Fruit fly (Drosophila melanogaster) whole organism, embryonic: ENCODE results near the gene sra.
A peak's percentile ranks its signal among the peaks of the same experiment; 100 is the strongest.

Source experiments
- CG11085 ChIP-seq: fragments of 200-800 bp; sonication (Bioruptor generic); IDR thresholded peaks from 2 replicates; pipeline ENCODE4 v1.3.6; 2022; ENCODE audit warnings: missing biosample characterization, missing genetic modification characterization
- CG11456 ChIP-seq: fragments of 200-800 bp; sonication (Bioruptor generic); IDR thresholded peaks from 3 replicates; pipeline ENCODE4 v1.3.6; 2022; ENCODE audit warnings: missing biosample characterization, missing genetic modification characterization
- CG12219 ChIP-seq: fragments of 200-800 bp; sonication (Bioruptor generic); optimal IDR thresholded peaks from 3 replicates; lab custom pipeline; 2018; ENCODE audit warnings: missing biosample characterization, mild to moderate bottlenecking, missing genetic modification characterization
- CG12299 ChIP-seq: fragments of 200-800 bp; sonication (Bioruptor generic); optimal IDR thresholded peaks from 2 replicates; lab custom pipeline; 2018; ENCODE audit warnings: missing biosample characterization, mild to moderate bottlenecking, missing genetic modification characterization
- CG12391 ChIP-seq: fragments of 200-800 bp; sonication (Bioruptor generic); optimal IDR thresholded peaks from 3 replicates; lab custom pipeline; 2018; ENCODE audit warnings: missing biosample characterization, mild to moderate bottlenecking, missing genetic modification characterization, moderate library complexity
- CG12942 ChIP-seq: fragments of 200-800 bp; sonication (Bioruptor generic); optimal IDR thresholded peaks from 3 replicates; lab custom pipeline; 2016; ENCODE audit warnings: missing biosample characterization, missing genetic modification characterization
- CG14710 ChIP-seq: fragments of 200-800 bp; sonication (Bioruptor generic); optimal IDR thresholded peaks from 3 replicates; lab custom pipeline; 2019; ENCODE audit warnings: missing biosample characterization, mild to moderate bottlenecking, missing genetic modification characterization, moderate library complexity
- CG1529 ChIP-seq: fragments of 200-800 bp; sonication (Bioruptor generic); optimal IDR thresholded peaks from 3 replicates; lab custom pipeline; 2018; ENCODE audit warnings: missing biosample characterization, missing genetic modification characterization
- CG17359 ChIP-seq: fragments of 200-800 bp; sonication (Bioruptor generic); optimal IDR thresholded peaks from 3 replicates; lab custom pipeline; 2018; ENCODE audit warnings: missing biosample characterization, mild to moderate bottlenecking, missing genetic modification characterization, moderate library complexity
- CG17361 ChIP-seq: fragments of 200-800 bp; sonication (Bioruptor generic); IDR thresholded peaks from 3 replicates; pipeline ENCODE4 v1.3.6; 2022; ENCODE audit warnings: missing biosample characterization, missing genetic modification characterization
- CG18619 ChIP-seq: fragments of 200-800 bp; sonication (Bioruptor generic); optimal IDR thresholded peaks from 3 replicates; lab custom pipeline; 2017; ENCODE audit warnings: missing biosample characterization, mild to moderate bottlenecking, missing genetic modification characterization
- CG2116 ChIP-seq: fragments of 200-800 bp; sonication (Bioruptor generic); optimal IDR thresholded peaks from 3 replicates; lab custom pipeline; 2018; ENCODE audit warnings: missing biosample characterization, mild to moderate bottlenecking, missing genetic modification characterization
- CG31365 ChIP-seq: fragments of 200-800 bp; sonication (Bioruptor generic); optimal IDR thresholded peaks from 2 replicates; lab custom pipeline; 2018; ENCODE audit warnings: missing biosample characterization, mild to moderate bottlenecking, missing genetic modification characterization
- CG3163 ChIP-seq: fragments of 200-800 bp; sonication (Bioruptor generic); optimal IDR thresholded peaks from 3 replicates; lab custom pipeline; 2016; ENCODE audit warnings: missing biosample characterization, missing genetic modification characterization
- CG4328 ChIP-seq: fragments of 200-800 bp; sonication (Bioruptor generic); optimal IDR thresholded peaks from 3 replicates; lab custom pipeline; 2017; ENCODE audit warnings: missing biosample characterization, missing genetic modification reagents, missing genetic modification characterization
- CG4360 ChIP-seq: fragments of 200-800 bp; sonication (Bioruptor generic); IDR thresholded peaks from 2 replicates; pipeline ENCODE4 v1.3.6; 2022; ENCODE audit warnings: missing biosample characterization, missing genetic modification characterization
- CG7357 ChIP-seq: fragments of 200-800 bp; sonication (Bioruptor generic); IDR thresholded peaks from 3 replicates; pipeline ENCODE4 v1.3.6; 2022; ENCODE audit warnings: missing biosample characterization, missing genetic modification characterization
- CG7928 ChIP-seq: fragments of 200-800 bp; sonication (Bioruptor generic); optimal IDR thresholded peaks from 2 replicates; lab custom pipeline; 2017; ENCODE audit warnings: missing biosample characterization, mild to moderate bottlenecking, missing genetic modification characterization
- CG8089 ChIP-seq: fragments of 200-800 bp; sonication (Bioruptor generic); optimal IDR thresholded peaks from 3 replicates; lab custom pipeline; 2016; ENCODE audit warnings: missing biosample characterization, missing genetic modification characterization
- CG8359 ChIP-seq: fragments of 200-800 bp; sonication (Bioruptor generic); optimal IDR thresholded peaks from 2 replicates; lab custom pipeline; 2017; ENCODE audit warnings: missing biosample characterization, mild to moderate bottlenecking, missing genetic modification characterization, borderline replicate concordance
- Camta ChIP-seq: fragments of 200-800 bp; sonication (Bioruptor generic); optimal IDR thresholded peaks from 2 replicates; lab custom pipeline; 2016; ENCODE audit warnings: missing biosample characterization, missing genetic modification characterization
- Deaf1 ChIP-seq: fragments of 200-800 bp; optimal IDR thresholded peaks from 3 replicates; lab custom pipeline; 2019; ENCODE audit warnings: missing biosample characterization, mild to moderate bottlenecking, missing genetic modification characterization, moderate library complexity
- E2f2 ChIP-seq: fragments of 200-800 bp; sonication (Bioruptor generic); IDR thresholded peaks from 2 replicates; pipeline ENCODE4 v1.3.6; 2022; ENCODE audit warnings: missing biosample characterization, missing genetic modification characterization
- Fer3 ChIP-seq: fragments of 200-800 bp; sonication (Bioruptor generic); optimal IDR thresholded peaks from 2 replicates; lab custom pipeline; 2018; ENCODE audit warnings: missing biosample characterization, mild to moderate bottlenecking, missing genetic modification characterization, moderate library complexity
- Nf-YB ChIP-seq: fragments of 200-800 bp; sonication (Bioruptor generic); optimal IDR thresholded peaks from 3 replicates; lab custom pipeline; 2019; ENCODE audit warnings: missing biosample characterization, mild to moderate bottlenecking, missing genetic modification characterization, moderate library complexity
- NfI ChIP-seq: fragments of 200-800 bp; sonication (Bioruptor generic); optimal IDR thresholded peaks from 3 replicates; lab custom pipeline; 2018; ENCODE audit warnings: missing biosample characterization, mild to moderate bottlenecking, missing genetic modification characterization, moderate library complexity
- Side ChIP-seq: fragments of 200-800 bp; sonication (Bioruptor generic); optimal IDR thresholded peaks from 2 replicates; lab custom pipeline; 2016; ENCODE audit warnings: missing biosample characterization, missing genetic modification characterization
- Spps ChIP-seq: fragments of 200-800 bp; sonication (Bioruptor generic); optimal IDR thresholded peaks from 2 replicates; lab custom pipeline; 2018; ENCODE audit warnings: missing biosample characterization, mild to moderate bottlenecking, missing genetic modification characterization
- Taf1 ChIP-seq: fragments of 200-800 bp; sonication (Bioruptor generic); IDR thresholded peaks from 2 replicates; pipeline ENCODE4 v1.3.6; 2022; ENCODE audit warnings: missing biosample characterization, missing genetic modification characterization
- Trl ChIP-seq, 3 experiments: fragments of >200 bp in 2 of 3; fragments of 200-800 bp in 1 of 3; sonication (Bioruptor generic) in 1 of 3; optimal IDR thresholded peaks; 2 replicates in 1 of 3; 3 replicates in 2 of 3; lab custom pipeline; 2016 to 2017; ENCODE audit warnings: missing biosample characterization in 1 of 3, missing genetic modification characterization in 1 of 3
- Usf ChIP-seq: fragments of 200-800 bp; sonication (Bioruptor generic); optimal IDR thresholded peaks from 2 replicates; lab custom pipeline; 2017; ENCODE audit warnings: missing genotype, missing biosample characterization, missing genetic modification characterization
- YL-1 ChIP-seq: fragments of 200-800 bp; sonication (Bioruptor generic); optimal IDR thresholded peaks from 3 replicates; lab custom pipeline; 2017; ENCODE audit warnings: missing biosample characterization, mild to moderate bottlenecking, missing genetic modification characterization
- bcd ChIP-seq: fragments of 200-800 bp; sonication (Bioruptor generic); optimal IDR thresholded peaks from 2 replicates; lab custom pipeline; 2017; ENCODE audit warnings: missing biosample characterization, mild to moderate bottlenecking, missing genetic modification characterization
- bigmax ChIP-seq: fragments of 200-800 bp; sonication (Bioruptor generic); optimal IDR thresholded peaks from 2 replicates; lab custom pipeline; 2018; ENCODE audit warnings: missing biosample characterization, mild to moderate bottlenecking, missing genetic modification characterization
- bsh ChIP-seq, 2 experiments: fragments of 200-800 bp; sonication (Bioruptor generic); optimal IDR thresholded peaks; 2 replicates each; lab custom pipeline; 2017 to 2018; ENCODE audit warnings: mild to moderate bottlenecking in 2 of 2, missing biosample characterization in 2 of 2, missing genetic modification characterization in 2 of 2, moderate library complexity in 1 of 2
- ci ChIP-seq: fragments of 200-800 bp; sonication (Bioruptor generic); IDR thresholded peaks from 3 replicates; pipeline ENCODE4 v1.3.6; 2022; ENCODE audit warnings: missing biosample characterization, missing genetic modification characterization
- kah ChIP-seq: fragments of 200-800 bp; sonication (Bioruptor generic); optimal IDR thresholded peaks from 2 replicates; lab custom pipeline; 2018; ENCODE audit warnings: missing biosample characterization, mild to moderate bottlenecking, missing genetic modification characterization
- kni ChIP-seq: fragments of 200-800 bp; sonication (Bioruptor generic); optimal IDR thresholded peaks from 3 replicates; lab custom pipeline; 2017; ENCODE audit warnings: mild to moderate bottlenecking, missing biosample characterization, missing genetic modification reagents, missing genetic modification characterization
- lbe ChIP-seq: fragments of 200-800 bp; sonication (Bioruptor generic); optimal IDR thresholded peaks from 2 replicates; lab custom pipeline; 2016; ENCODE audit warnings: missing biosample characterization, mild to moderate bottlenecking, missing genetic modification characterization
- lilli ChIP-seq: fragments of 200-800 bp; sonication (Bioruptor generic); optimal IDR thresholded peaks from 3 replicates; lab custom pipeline; 2016; ENCODE audit warnings: missing biosample characterization, missing genetic modification characterization
- nmo ChIP-seq: fragments of 200-800 bp; sonication (Bioruptor generic); optimal IDR thresholded peaks from 2 replicates; lab custom pipeline; 2018; ENCODE audit warnings: missing biosample characterization, mild to moderate bottlenecking, missing genetic modification characterization, moderate library complexity
- pfk ChIP-seq: fragments of 200-800 bp; sonication (Bioruptor generic); optimal IDR thresholded peaks from 2 replicates; lab custom pipeline; 2018; ENCODE audit warnings: missing biosample characterization, mild to moderate bottlenecking, missing genetic modification characterization, moderate library complexity
- run ChIP-seq: fragments of 200-800 bp; sonication (Bioruptor generic); optimal IDR thresholded peaks from 3 replicates; lab custom pipeline; 2018; ENCODE audit warnings: missing biosample characterization, mild to moderate bottlenecking, missing genetic modification characterization
- salm ChIP-seq: fragments of 200-800 bp; sonication (Bioruptor generic); optimal IDR thresholded peaks from 2 replicates; lab custom pipeline; 2018; ENCODE audit warnings: missing biosample characterization, mild to moderate bottlenecking, missing genetic modification characterization
- sc ChIP-seq, 3 experiments: fragments of >200 bp in 2 of 3; fragments of 200-800 bp in 1 of 3; sonication (Bioruptor generic) in 1 of 3; optimal IDR thresholded peaks; 2 replicates in 2 of 3; 3 replicates in 1 of 3; lab custom pipeline; 2017; ENCODE audit warnings: mild to moderate bottlenecking in 1 of 3, missing biosample characterization in 1 of 3, missing genetic modification characterization in 1 of 3, missing genetic modification reagents in 1 of 3
- stwl ChIP-seq: fragments of 200-800 bp; sonication (Bioruptor generic); optimal IDR thresholded peaks from 3 replicates; lab custom pipeline; 2018; ENCODE audit warnings: missing biosample characterization, mild to moderate bottlenecking, missing genetic modification characterization, moderate library complexity
- tup ChIP-seq: fragments of 200-800 bp; sonication (Bioruptor generic); optimal IDR thresholded peaks from 2 replicates; lab custom pipeline; 2016; ENCODE audit warnings: missing biosample characterization, mild to moderate bottlenecking, missing genetic modification characterization, moderate library complexity
- yki ChIP-seq: fragments of >200 bp; optimal IDR thresholded peaks from 3 replicates; lab custom pipeline; 2018

Gene sra

dm6 chr3R:16235941-16236712 lies 49.3 kb downstream of the sra start (continued):
- peak; percentile 92 for TF ChIP-seq NfI (GFP tag; lab: Kevin White, UChicago)
- TF ChIP-seq run (tag; lab: Kevin White, UChicago): peak; percentile 79
- TF ChIP-seq Trl (optimal IDR thresholded peaks at IDR 0.05; lab: Kevin White, UChicago): no peak
- no peak for TF ChIP-seq Trl (GFP tag; optimal IDR thresholded peaks at IDR 0.05; lab: Kevin White, UChicago)
- TF ChIP-seq CG2116: peak; percentile 63
- peak; percentile 90 for TF ChIP-seq kni
- TF ChIP-seq YL-1 (GFP tag; lab: Kevin White, UChicago): peak; percentile 97
- TF ChIP-seq CG8089 (GFP tag; lab: Kevin White, UChicago): peak; percentile 38
- peak; percentile 99 for TF ChIP-seq bigmax (GFP tag; lab: Kevin White, UChicago)
- TF ChIP-seq bsh (GFP tag; optimal IDR thresholded peaks at IDR 0.05; lab: Kevin White, UChicago): peak; percentile 84 to 88
- no peak for TF ChIP-seq Taf1 (GFP tag; lab: Robert Waterston, UW)
- peak; percentile 37 for TF ChIP-seq Camta (GFP tag; lab: Kevin White, UChicago)
- TF ChIP-seq CG12299 (tag; lab: Kevin White, UChicago): peak; percentile 64
- peak; percentile 77 for TF ChIP-seq Fer3 (tag; lab: Kevin White, UChicago)
- TF ChIP-seq CG4328 (GFP tag; lab: Kevin White, UChicago): peak; percentile 94
- no peak for TF ChIP-seq sc (optimal IDR thresholded peaks at IDR 0.05; lab: Kevin White, UChicago)
- TF ChIP-seq sc (GFP tag; optimal IDR thresholded peaks at IDR 0.05; lab: Kevin White, UChicago): peak; percentile 96
- peak; percentile 97 for TF ChIP-seq Usf
- no peak for TF ChIP-seq CG11456 (GFP tag; lab: Robert Waterston, UW)
- TF ChIP-seq CG17361 (GFP tag; lab: Robert Waterston, UW): no peak
- peak; percentile 37 for TF ChIP-seq CG3163 (GFP tag; lab: Kevin White, UChicago)
- TF ChIP-seq CG11085 (GFP tag; lab: Robert Waterston, UW): no peak
- TF ChIP-seq Spps (tag; lab: Kevin White, UChicago): peak; percentile 79
- peak; percentile 81 for TF ChIP-seq Nf-YB (GFP tag; lab: Kevin White, UChicago)
- peak; percentile 88 for TF ChIP-seq CG1529 (GFP tag; lab: Kevin White, UChicago)
- TF ChIP-seq CG7928 (GFP tag; lab: Kevin White, UChicago): peak; percentile 41
- peak; percentile 0 for TF ChIP-seq stwl
- TF ChIP-seq CG12391 (tag; lab: Kevin White, UChicago): peak; percentile 96
- TF ChIP-seq tup (GFP tag; lab: Kevin White, UChicago): peak; percentile 68
- TF ChIP-seq nmo (GFP tag; lab: Kevin White, UChicago): peak; percentile 98
- peak; percentile 63 for TF ChIP-seq CG12942 (GFP tag; lab: Kevin White, UChicago)
- peak; percentile 96 for TF ChIP-seq Deaf1 (tag; lab: Kevin White, UChicago)
- TF ChIP-seq CG12219 (GFP tag; lab: Kevin White, UChicago): peak; percentile 52
- TF ChIP-seq ci (GFP tag; lab: Robert Waterston, UW): no peak
- no peak for TF ChIP-seq CG4360 (GFP tag; lab: Robert Waterston, UW)
- peak; percentile 95 for TF ChIP-seq bcd
- TF ChIP-seq CG18619: peak; percentile 97
- peak; percentile 24 for TF ChIP-seq lilli
- TF ChIP-seq E2f2: no peak
- peak; percentile 95 for TF ChIP-seq CG14710 (tag; lab: Kevin White, UChicago)
- peak; percentile 74 for TF ChIP-seq CG8359 (GFP tag; lab: Kevin White, UChicago)
- peak; percentile 66 for TF ChIP-seq salm (tag; lab: Kevin White, UChicago)
- peak; percentile 4 for TF ChIP-seq Side (GFP tag; lab: Kevin White, UChicago)
- no peak for TF ChIP-seq CG31365 (tag; lab: Kevin White, UChicago)
- no peak for TF ChIP-seq yki (lab: Kevin White, UChicago)
- TF ChIP-seq lbe (GFP tag; lab: Kevin White, UChicago): peak; percentile 19
- TF ChIP-seq CG17359 (tag; lab: Kevin White, UChicago): peak; percentile 80
- peak; percentile 72 for TF ChIP-seq kah (GFP tag; lab: Kevin White, UChicago)
- TF ChIP-seq CG7357 (GFP tag; lab: Robert Waterston, UW): peak; percentile 72; the same call in 2 of the 3 replicates
- peak; percentile 81 for TF ChIP-seq pfk (GFP tag; lab: Kevin White, UChicago)
